Worm (Caenorhabditis elegans) whole organism, mixed stage, embryonic: ENCODE measurements around the gene R01H2.8.

Experiments
- M03D4.4 ChIP-seq: sonication (generic microtip); optimal IDR thresholded peaks from 2 replicates; lab custom pipeline; 2017; ENCODE audit warnings: mild to moderate bottlenecking, missing genetic modification characterization, missing compliant biosample characterization
- blmp-1 ChIP-seq: fragments of 150-350 bp; optimal IDR thresholded peaks from 2 replicates; lab custom pipeline; 2014; ENCODE audit warnings: missing biosample characterization, missing genetic modification characterization
- mab-5 ChIP-seq: fragments of 150-350 bp; optimal IDR thresholded peaks from 2 replicates; lab custom pipeline; 2014; ENCODE audit warnings: missing biosample characterization, missing genetic modification characterization

- TF ChIP-seq blmp-1 (tag; lab: Kevin White, UChicago) (no peak), mab-5 (no peak), M03D4.4 (tag; lab: Kevin White, UChicago) (no peak)
Observed at ce11 chrIII:7019724-7020123, 49.1 kb upstream of the R01H2.8 start.
